Fruit fly (Drosophila melanogaster): ENCODE results near the gene Obp83b.
A peak's percentile ranks its signal among the peaks of the same experiment; 100 is the strongest.

Gene Obp83b

DNA sequence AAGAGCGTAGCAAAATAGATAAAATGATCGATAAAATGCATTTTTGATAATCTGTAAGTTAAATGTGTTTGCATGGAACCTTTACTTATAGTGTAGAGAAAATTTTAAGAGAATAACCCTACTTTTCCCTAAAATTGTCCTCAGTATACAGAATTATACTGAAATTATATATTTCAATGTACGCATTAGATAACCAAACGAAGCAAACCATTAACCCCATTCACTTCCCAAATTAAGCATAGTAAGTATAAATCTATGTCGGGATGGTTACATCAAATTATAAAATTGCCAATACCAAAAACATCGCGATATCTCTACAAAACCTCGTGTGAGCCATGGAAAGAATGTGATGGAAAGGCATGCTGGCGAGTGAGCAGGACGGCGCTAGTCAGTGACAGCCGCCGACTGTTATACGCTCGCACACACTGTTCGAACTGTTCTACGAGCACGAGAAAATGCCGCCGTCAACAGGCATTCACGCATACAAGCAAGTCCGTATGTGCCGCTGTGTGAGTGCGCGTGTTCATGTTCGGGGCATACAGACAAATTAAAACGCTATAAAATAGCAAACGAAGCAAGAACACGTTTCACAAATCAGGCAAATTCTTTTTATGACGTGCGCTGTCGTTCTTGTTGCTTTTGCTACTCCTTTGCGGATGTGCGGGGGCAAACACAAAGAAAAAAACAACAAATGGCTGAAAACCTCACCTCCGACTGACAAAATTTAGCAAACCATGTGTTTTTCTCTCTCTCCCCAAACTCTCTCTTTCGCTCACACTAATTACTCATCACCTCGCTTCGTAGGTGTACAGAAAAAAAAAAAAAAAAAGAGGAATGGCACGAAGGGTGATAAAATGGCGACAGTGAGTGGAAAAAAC lies 30.7 kb upstream of the Obp83b start (continued):
- TF ChIP-seq jing (GFP tag; optimal IDR thresholded peaks at IDR 0.05) (no peak), cas (GFP tag; IDR thresholded peaks at IDR 0.05) (no peak), Adf1 (GFP tag; IDR thresholded peaks at IDR 0.05) (peak; percentile 43; the same call in 1 of the 2 replicates), da (GFP tag; optimal IDR thresholded peaks at IDR 0.05) (no peak), Sox100B (GFP tag; optimal IDR thresholded peaks at IDR 0.05) (no peak), HmgZ (tag; optimal IDR thresholded peaks at IDR 0.05) (peak; percentile 81), CG31388 (GFP tag; optimal IDR thresholded peaks at IDR 0.05) (no peak), dpn (GFP tag; optimal IDR thresholded peaks at IDR 0.05) (no peak), CG1647 (GFP tag; optimal IDR thresholded peaks at IDR 0.05) (no peak), emc (GFP tag; optimal IDR thresholded peaks at IDR 0.05) (no peak), salm (tag; optimal IDR thresholded peaks at IDR 0.05) (no peak), CG32772 (GFP tag; IDR thresholded peaks at IDR 0.05) (peak; percentile 83), pita (GFP tag; optimal IDR thresholded peaks at IDR 0.05) (no peak), stwl (tag; optimal IDR thresholded peaks at IDR 0.05) (peak; percentile 8), CG11504 (tag; optimal IDR thresholded peaks at IDR 0.05) (no peak), CG8290 (GFP tag; optimal IDR thresholded peaks at IDR 0.05) (no peak), CG8290 (tag; optimal IDR thresholded peaks at IDR 0.05) (peak in 1 of 2 experiments; percentile 73), ase (GFP tag; IDR thresholded peaks at IDR 0.05) (no peak), ap (GFP tag; IDR thresholded peaks at IDR 0.05) (no peak), CG10366 (GFP tag; IDR thresholded peaks at IDR 0.05) (no peak), CG13894 (tag; optimal IDR thresholded peaks at IDR 0.05) (peak; percentile 83), sqz (GFP tag; optimal IDR thresholded peaks at IDR 0.05) (peak; percentile 94), Nf-YA (GFP tag; IDR thresholded peaks at IDR 0.05) (no peak), CG11695 (GFP tag; IDR thresholded peaks at IDR 0.05) (no peak), gro (GFP tag; optimal IDR thresholded peaks at IDR 0.05) (peak; percentile 73), CG11696 (GFP tag; IDR thresholded peaks at IDR 0.05) (no peak), Optix (GFP tag; IDR thresholded peaks at IDR 0.05) (no peak), vvl (GFP tag; IDR thresholded peaks at IDR 0.05) (peak; percentile 42), sug (tag; optimal IDR thresholded peaks at IDR 0.05) (peak; percentile 50), CG17802 (tag; optimal IDR thresholded peaks at IDR 0.05) (no peak), Hey (tag; optimal IDR thresholded peaks at IDR 0.05) (peak; percentile 35), ranshi (GFP tag; IDR thresholded peaks at IDR 0.05) (no peak), Lpt (GFP tag; optimal IDR thresholded peaks at IDR 0.05) (no peak), inv (GFP tag; IDR thresholded peaks at IDR 0.05; ENCODE audit: partially characterized antibody) (no peak; the same call in 1 of the 2 replicates), CG2678 (tag; optimal IDR thresholded peaks at IDR 0.05) (peak; percentile 3), CG15601 (tag; optimal IDR thresholded peaks at IDR 0.05) (no peak), Trl (optimal IDR thresholded peaks at IDR 0.05) (peak; percentile 63 to 80), Trl (GFP tag; optimal IDR thresholded peaks at IDR 0.05) (no peak), CG9215 (GFP tag; IDR thresholded peaks at IDR 0.05) (no peak), CG18599 (GFP tag; optimal IDR thresholded peaks at IDR 0.05) (peak; percentile 59), CG30020 (tag; optimal IDR thresholded peaks at IDR 0.05) (no peak), ftz-f1 (GFP tag; optimal IDR thresholded peaks at IDR 0.05) (peak; percentile 0), run (tag; optimal IDR thresholded peaks at IDR 0.05) (no peak), zfh2 (GFP tag; optimal IDR thresholded peaks at IDR 0.05) (no peak), CG5180 (GFP tag; optimal IDR thresholded peaks at IDR 0.05) (peak; percentile 88), Lim3 (GFP tag; IDR thresholded peaks at IDR 0.05) (no peak), amos (GFP tag; IDR thresholded peaks at IDR 0.05; ENCODE audit: partially characterized antibody) (peak; percentile 26; the same call in 1 of the 2 replicates), Bgb (GFP tag; IDR thresholded peaks at IDR 0.05; ENCODE audit: partially characterized antibody) (peak; percentile 50; the same call in 1 of the 2 replicates), Abd-B (GFP tag; optimal IDR thresholded peaks at IDR 0.05) (no peak), wor (GFP tag; IDR thresholded peaks at IDR 0.05) (no peak)

Data from whole organism, embryonic.